Worm (Caenorhabditis elegans) whole organism, L1 larva: Measurements from ENCODE around the gene srab-17.

Experiments used
- C16A3.4 ChIP-seq: fragments of 150-350 bp; optimal IDR thresholded peaks from 2 replicates; lab custom pipeline; 2014; ENCODE audit warnings: missing biosample characterization, missing genetic modification characterization
- nhr-11 ChIP-seq: fragments of 150-350 bp; optimal IDR thresholded peaks from 2 replicates; lab custom pipeline; 2014; ENCODE audit warnings: missing biosample characterization, missing genetic modification characterization
- unc-130 ChIP-seq: fragments of 150-350 bp; optimal IDR thresholded peaks from 2 replicates; lab custom pipeline; 2017; ENCODE audit warnings: missing biosample characterization, missing genetic modification characterization, inconsistent platforms

DNA sequence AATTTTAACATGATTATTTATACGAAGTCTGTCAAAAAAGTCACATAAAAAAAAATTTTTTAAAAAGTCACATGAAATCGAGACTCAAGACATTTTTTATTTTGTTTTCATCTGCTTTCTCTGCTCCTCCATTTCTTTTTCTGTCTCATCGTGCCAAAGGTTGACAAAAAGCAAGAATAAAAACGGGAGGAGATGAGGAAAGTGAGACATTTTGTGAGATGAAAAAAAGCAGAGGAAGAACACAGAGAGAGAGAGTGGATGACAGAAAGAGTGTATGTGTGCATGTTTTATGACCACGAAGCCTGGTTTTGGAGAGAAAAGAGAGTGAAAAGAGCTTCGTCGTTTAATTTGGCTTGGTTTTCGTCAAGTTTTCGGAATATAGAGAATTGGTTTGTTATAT is 14.4 kb downstream of the srab-17 start:
- TF ChIP-seq C16A3.4 (no peak), unc-130 (tag; lab: Kevin White, UChicago) (no peak), nhr-11 (no peak)
